Worm (Caenorhabditis elegans) whole organism, L4 larva: ENCODE results near the gene F13E9.15.

ENCODE experiments used
- aly-2 ChIP-seq: sonication (generic microtip); optimal IDR thresholded peaks from 2 replicates; lab custom pipeline; 2018; ENCODE audit warnings: missing biosample characterization, missing genetic modification characterization
- fkh-10 ChIP-seq: fragments of 150-350 bp; optimal IDR thresholded peaks from 2 replicates; lab custom pipeline; 2014; ENCODE audit warnings: missing biosample characterization, missing genetic modification reagents, missing genetic modification characterization
- mes-2 ChIP-seq: sonication (generic microtip); optimal IDR thresholded peaks from 2 replicates; lab custom pipeline; 2016; ENCODE audit warnings: missing genotype, mild to moderate bottlenecking, missing genetic modification characterization, missing compliant biosample characterization; ENCODE audit not compliant: poor library complexity, severe bottlenecking
- nhr-102 ChIP-seq: sonication (generic microtip); optimal IDR thresholded peaks from 2 replicates; lab custom pipeline; 2016; ENCODE audit warnings: mild to moderate bottlenecking, missing genetic modification characterization, moderate library complexity, missing compliant biosample characterization
- nhr-42 ChIP-seq: fragments of 200-800 bp; sonication (Bioruptor generic); IDR thresholded peaks from 2 replicates; pipeline ENCODE4 v1.3.6; 2022; ENCODE audit warnings: missing genetic modification characterization, missing compliant biosample characterization
- nhr-77 ChIP-seq: fragments of 150-350 bp; optimal IDR thresholded peaks from 2 replicates; lab custom pipeline; 2014; ENCODE audit warnings: missing biosample characterization, missing genetic modification characterization
- set-16 ChIP-seq: fragments of 200-800 bp; sonication (Bioruptor generic); IDR thresholded peaks from 2 replicates; pipeline ENCODE4 v1.3.6; 2022; ENCODE audit warnings: missing genetic modification reagents, missing genetic modification characterization, missing compliant biosample characterization
- unc-130 ChIP-seq: sonication (generic microtip); optimal IDR thresholded peaks from 2 replicates; lab custom pipeline; 2016; ENCODE audit warnings: missing genetic modification reagents, missing genetic modification characterization, missing compliant biosample characterization
- ztf-11 ChIP-seq: fragments of 150-350 bp; optimal IDR thresholded peaks from 2 replicates; lab custom pipeline; 2014; ENCODE audit warnings: missing biosample characterization, missing genetic modification characterization
- ztf-7 ChIP-seq: fragments of 150-350 bp; optimal IDR thresholded peaks from 2 replicates; lab custom pipeline; 2014; ENCODE audit warnings: missing biosample characterization, missing genetic modification characterization

DNA sequence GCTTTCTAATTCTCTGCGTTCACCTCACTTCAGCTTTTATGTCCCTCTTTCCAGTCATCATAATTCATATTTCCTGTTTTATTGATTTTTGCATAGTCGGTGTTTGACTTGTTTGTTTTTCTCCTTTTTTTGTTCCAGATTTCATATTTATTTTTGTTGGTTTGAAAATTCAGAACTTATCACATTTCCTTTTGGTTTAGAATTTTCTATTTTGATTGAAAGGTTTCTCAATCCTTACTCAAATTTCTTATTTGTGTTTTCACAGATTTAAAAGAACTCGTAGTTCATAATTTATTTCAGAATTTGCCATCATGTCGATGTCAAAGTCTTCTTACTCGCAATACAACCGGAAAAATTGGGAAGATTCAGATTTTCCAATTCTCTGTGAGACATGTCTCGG is 28.6 kb downstream of the F13E9.15 start, which contains the start of gene rbm-22:
- TF ChIP-seq nhr-77 (no peak), nhr-42 (GFP tag; lab: Robert Waterston, UW) (no peak), mes-2 (tag; lab: Kevin White, UChicago) (no peak), ztf-7 (tag; lab: Kevin White, UChicago) (no peak), unc-130 (no peak), nhr-102 (no peak), ztf-11 (tag; lab: Kevin White, UChicago) (no peak), aly-2 (tag; lab: Kevin White, UChicago) (no peak), set-16 (no peak), fkh-10 (GFP tag; lab: Kevin White, UChicago) (no peak)
